Worm (Caenorhabditis elegans) whole organism, L1 larva: ENCODE data around the gene K10B3.5.

ENCODE experiments used
- C04F5.9 ChIP-seq: sonication (generic microtip); optimal IDR thresholded peaks from 2 replicates; lab custom pipeline; 2016; ENCODE audit warnings: missing genetic modification characterization, missing compliant biosample characterization
- C16A3.4 ChIP-seq: fragments of 150-350 bp; optimal IDR thresholded peaks from 2 replicates; lab custom pipeline; 2014; ENCODE audit warnings: missing biosample characterization, missing genetic modification characterization
- C34B4.2 ChIP-seq: sonication (generic microtip); optimal IDR thresholded peaks from 2 replicates; lab custom pipeline; 2017; ENCODE audit warnings: mild to moderate bottlenecking, missing genetic modification characterization, missing compliant biosample characterization
- F16B12.6 ChIP-seq: fragments of 150-350 bp; optimal IDR thresholded peaks from 2 replicates; lab custom pipeline; 2014; ENCODE audit warnings: missing biosample characterization, missing genetic modification characterization
- Y116A8C.19 ChIP-seq: sonication (generic microtip); optimal IDR thresholded peaks from 2 replicates; lab custom pipeline; 2016; ENCODE audit warnings: missing compliant biosample characterization, missing genetic modification characterization, borderline replicate concordance
- alr-1 ChIP-seq: fragments of 200-800 bp; sonication (Bioruptor generic); optimal IDR thresholded peaks from 2 replicates; lab custom pipeline; 2018; ENCODE audit warnings: borderline replicate concordance, mild to moderate bottlenecking, missing genetic modification characterization, missing compliant biosample characterization
- ama-1 ChIP-seq: fragments of 150-350 bp; optimal IDR thresholded peaks from 2 replicates; lab custom pipeline; 2014
- ceh-88 ChIP-seq: fragments of 200-800 bp; sonication (Bioruptor generic); IDR thresholded peaks from 2 replicates; pipeline ENCODE4 v1.3.6; 2022; ENCODE audit warnings: missing genetic modification characterization, missing compliant biosample characterization
- ceh-90 ChIP-seq: sonication (generic microtip); optimal IDR thresholded peaks from 2 replicates; lab custom pipeline; 2016; ENCODE audit warnings: missing genetic modification characterization, missing compliant biosample characterization
- ces-1 ChIP-seq: fragments of 150-350 bp; optimal IDR thresholded peaks from 2 replicates; lab custom pipeline; 2014; ENCODE audit warnings: missing biosample characterization, missing genetic modification reagents, missing genetic modification characterization
- efl-1 ChIP-seq, 4 experiments: fragments of 150-350 bp; optimal IDR thresholded peaks in 3 of 4; peaks in 1 of 4; 1 replicate in 1 of 4; 2 replicates in 3 of 4; lab custom pipeline; 2014; ENCODE audit warnings: missing biosample characterization in 2 of 4, missing genetic modification characterization in 2 of 4, missing genetic modification reagents in 2 of 4
- egl-13 ChIP-seq: sonication (generic microtip); optimal IDR thresholded peaks from 2 replicates; lab custom pipeline; 2016; ENCODE audit warnings: missing genotype, missing genetic modification reagents, missing genetic modification characterization, missing compliant biosample characterization
- egl-27 ChIP-seq, 2 experiments: fragments of 150-350 bp in 1 of 2; sonication (generic microtip); optimal IDR thresholded peaks; 3 replicates each; lab custom pipeline; 2017 to 2018; ENCODE audit warnings: missing biosample characterization in 2 of 2, missing genetic modification characterization in 2 of 2, missing genetic modification reagents in 2 of 2
- elt-3 ChIP-seq, 6 experiments: fragments of 150-350 bp in 1 of 6; sonication (generic microtip); optimal IDR thresholded peaks; 2 replicates each; lab custom pipeline; 2017 to 2018; ENCODE audit warnings: missing biosample characterization in 6 of 6, missing genetic modification characterization in 6 of 6, inconsistent platforms in 1 of 6
- ets-5 ChIP-seq: fragments of 200-800 bp; sonication (Bioruptor generic); IDR thresholded peaks from 2 replicates; pipeline ENCODE4 v1.3.6; 2022; ENCODE audit warnings: missing genetic modification characterization, missing compliant biosample characterization
- fkh-4 ChIP-seq: sonication (generic microtip); optimal IDR thresholded peaks from 2 replicates; lab custom pipeline; 2016; ENCODE audit warnings: missing compliant biosample characterization, missing genetic modification characterization, borderline replicate concordance
- fos-1 ChIP-seq: fragments of 150-350 bp; optimal IDR thresholded peaks from 2 replicates; lab custom pipeline; 2014; ENCODE audit warnings: missing biosample characterization, missing genetic modification characterization
- hlh-17 ChIP-seq: fragments of 200-800 bp; sonication (Bioruptor generic); optimal IDR thresholded peaks from 2 replicates; lab custom pipeline; 2018; ENCODE audit warnings: missing genetic modification characterization, mild to moderate bottlenecking, missing compliant biosample characterization, moderate library complexity, borderline replicate concordance
- hlh-4 ChIP-seq: sonication (generic microtip); optimal IDR thresholded peaks from 2 replicates; lab custom pipeline; 2016; ENCODE audit warnings: mild to moderate bottlenecking, missing genetic modification characterization, missing compliant biosample characterization
- hpl-2 ChIP-seq: fragments of 150-350 bp; optimal IDR thresholded peaks from 2 replicates; lab custom pipeline; 2014; ENCODE audit warnings: missing biosample characterization, missing genetic modification reagents, missing genetic modification characterization
- isw-1 ChIP-seq: fragments of 200-800 bp; sonication (Bioruptor generic); IDR thresholded peaks from 2 replicates; pipeline ENCODE4 v1.3.6; 2022; ENCODE audit warnings: missing genetic modification characterization, missing compliant biosample characterization
- jun-1 ChIP-seq: fragments of 150-350 bp; optimal IDR thresholded peaks from 2 replicates; lab custom pipeline; 2014; ENCODE audit warnings: missing biosample characterization, missing genetic modification reagents, missing genetic modification characterization
- lin-13 ChIP-seq: fragments of 150-350 bp; optimal IDR thresholded peaks from 2 replicates; lab custom pipeline; 2014; ENCODE audit warnings: missing biosample characterization, missing genetic modification reagents, missing genetic modification characterization
- lin-14 ChIP-seq: fragments of 200-800 bp; sonication (Bioruptor generic); optimal IDR thresholded peaks from 2 replicates; lab custom pipeline; 2018; ENCODE audit warnings: mild to moderate bottlenecking, missing genetic modification characterization, moderate library complexity, missing compliant biosample characterization
- lin-35 ChIP-seq, 2 experiments: fragments of 150-350 bp; optimal IDR thresholded peaks; 2 replicates each; lab custom pipeline; 2014; ENCODE audit warnings: missing biosample characterization in 2 of 2, missing genetic modification characterization in 2 of 2, missing genetic modification reagents in 2 of 2
- lin-39 ChIP-seq: fragments of 150-350 bp; optimal IDR thresholded peaks from 2 replicates; lab custom pipeline; 2014; ENCODE audit warnings: missing biosample characterization, missing genetic modification reagents, missing genetic modification characterization
- lsy-2 ChIP-seq, 2 experiments: fragments of 150-350 bp; optimal IDR thresholded peaks; 2 replicates each; lab custom pipeline; 2014; ENCODE audit warnings: missing biosample characterization in 2 of 2, missing genetic modification characterization in 2 of 2
- mab-9 ChIP-seq: fragments of 200-800 bp; sonication (Bioruptor generic); IDR thresholded peaks from 2 replicates; pipeline ENCODE4 v1.3.6; 2022; ENCODE audit warnings: missing genetic modification reagents, missing genetic modification characterization, missing compliant biosample characterization
- mef-2 ChIP-seq: fragments of 150-350 bp; optimal IDR thresholded peaks from 2 replicates; lab custom pipeline; 2014; ENCODE audit warnings: missing biosample characterization, missing genetic modification characterization
- mep-1 ChIP-seq: fragments of 150-350 bp; optimal IDR thresholded peaks from 2 replicates; lab custom pipeline; 2014; ENCODE audit warnings: missing biosample characterization, missing genetic modification characterization
- nhr-12 ChIP-seq: sonication (generic microtip); optimal IDR thresholded peaks from 2 replicates; lab custom pipeline; 2017; ENCODE audit warnings: missing biosample characterization, missing genetic modification characterization
- nhr-19 ChIP-seq: fragments of 200-800 bp; sonication (Bioruptor generic); conservative IDR thresholded peaks from 2 replicates; pipeline ENCODE4 v1.3.6; 2022; ENCODE audit warnings: missing genetic modification characterization, missing compliant biosample characterization
- nhr-20 ChIP-seq: sonication (generic microtip); optimal IDR thresholded peaks from 2 replicates; lab custom pipeline; 2016; ENCODE audit warnings: mild to moderate bottlenecking, missing genetic modification characterization, missing compliant biosample characterization
- nhr-28 ChIP-seq: fragments of 150-350 bp; optimal IDR thresholded peaks from 2 replicates; lab custom pipeline; 2014; ENCODE audit warnings: missing biosample characterization, missing genetic modification characterization
- nhr-47 ChIP-seq: sonication (generic microtip); optimal IDR thresholded peaks from 2 replicates; lab custom pipeline; 2016; ENCODE audit warnings: mild to moderate bottlenecking, missing genetic modification characterization, moderate library complexity, missing compliant biosample characterization
- nhr-77 ChIP-seq: fragments of 150-350 bp; optimal IDR thresholded peaks from 2 replicates; lab custom pipeline; 2014; ENCODE audit warnings: missing biosample characterization, missing genetic modification characterization
- pag-3 ChIP-seq: sonication (generic microtip); optimal IDR thresholded peaks from 2 replicates; lab custom pipeline; 2017; ENCODE audit warnings: missing genetic modification characterization, mild to moderate bottlenecking, missing compliant biosample characterization, antibody characterized with exemption, borderline replicate concordance; ENCODE audit not compliant: insufficient read depth
- pax-3 ChIP-seq: fragments of 200-800 bp; sonication (Bioruptor generic); optimal IDR thresholded peaks from 2 replicates; lab custom pipeline; 2018; ENCODE audit warnings: mild to moderate bottlenecking, missing genetic modification characterization, moderate library complexity, missing compliant biosample characterization
- pqm-1 ChIP-seq: sonication (generic microtip); optimal IDR thresholded peaks from 3 replicates; lab custom pipeline; 2017; ENCODE audit warnings: missing biosample characterization, missing genetic modification characterization
- rnt-1 ChIP-seq: sonication (generic microtip); optimal IDR thresholded peaks from 2 replicates; lab custom pipeline; 2016; ENCODE audit warnings: mild to moderate bottlenecking, missing genetic modification characterization, moderate library complexity, missing compliant biosample characterization
- skn-1 ChIP-seq: fragments of 150-350 bp; optimal IDR thresholded peaks from 2 replicates; lab custom pipeline; 2014; ENCODE audit warnings: missing biosample characterization, missing genetic modification characterization
- snpc-4 ChIP-seq: fragments of 150-350 bp; optimal IDR thresholded peaks from 2 replicates; lab custom pipeline; 2014; ENCODE audit warnings: missing biosample characterization, missing genetic modification characterization
- sox-4 ChIP-seq: sonication (generic microtip); optimal IDR thresholded peaks from 2 replicates; lab custom pipeline; 2016; ENCODE audit warnings: missing genetic modification characterization, missing compliant biosample characterization
- sptf-1 ChIP-seq: fragments of 150-350 bp; optimal IDR thresholded peaks from 2 replicates; lab custom pipeline; 2014; ENCODE audit warnings: missing biosample characterization, missing genetic modification characterization
- sup-37 ChIP-seq: fragments of 200-800 bp; sonication (Bioruptor generic); optimal IDR thresholded peaks from 2 replicates; lab custom pipeline; 2018; ENCODE audit warnings: mild to moderate bottlenecking, missing genetic modification characterization, missing compliant biosample characterization
- tlp-1 ChIP-seq: fragments of 150-350 bp; optimal IDR thresholded peaks from 2 replicates; lab custom pipeline; 2014; ENCODE audit warnings: missing biosample characterization, missing genetic modification characterization
- unc-130 ChIP-seq: fragments of 150-350 bp; optimal IDR thresholded peaks from 2 replicates; lab custom pipeline; 2017; ENCODE audit warnings: missing biosample characterization, missing genetic modification characterization, inconsistent platforms
- unc-62 ChIP-seq: fragments of 150-350 bp; optimal IDR thresholded peaks from 2 replicates; lab custom pipeline; 2014; ENCODE audit warnings: missing biosample characterization, missing genetic modification reagents, missing genetic modification characterization
- unc-86 ChIP-seq: sonication (generic microtip); optimal IDR thresholded peaks from 2 replicates; lab custom pipeline; 2016; ENCODE audit warnings: missing genetic modification characterization, missing compliant biosample characterization
- vab-15 ChIP-seq: sonication (generic microtip); optimal IDR thresholded peaks from 2 replicates; lab custom pipeline; 2017; ENCODE audit warnings: missing genotype, mild to moderate bottlenecking, missing genetic modification characterization, missing compliant biosample characterization
- zag-1 ChIP-seq: fragments of 150-350 bp; optimal IDR thresholded peaks from 2 replicates; lab custom pipeline; 2014; ENCODE audit warnings: missing biosample characterization, missing genetic modification characterization
- zip-4 ChIP-seq: fragments of 200-800 bp; sonication (Bioruptor generic); optimal IDR thresholded peaks from 2 replicates; lab custom pipeline; 2018; ENCODE audit warnings: mild to moderate bottlenecking, missing genetic modification characterization, moderate library complexity, missing compliant biosample characterization

K10B3.5 gene

DNA sequence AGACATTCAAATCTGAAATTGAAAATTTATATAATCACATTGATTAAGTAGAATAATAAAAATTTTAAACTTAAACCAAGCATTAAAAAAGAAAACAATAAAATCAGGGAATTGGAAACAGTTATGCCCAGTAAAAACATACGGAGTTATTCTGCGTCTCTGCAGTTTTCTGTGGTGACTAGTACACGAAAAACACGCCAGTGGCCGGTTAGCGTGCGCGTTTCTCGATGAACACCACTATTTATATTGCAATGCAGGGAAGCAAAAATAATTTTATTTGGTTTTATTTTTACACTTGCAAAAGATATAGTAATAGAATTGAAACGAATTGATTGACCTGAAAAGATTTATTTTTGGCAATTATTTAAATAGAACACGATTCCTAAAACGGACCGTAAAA lies 6.4 kb downstream of the K10B3.5 start, which contains the start of gene sec-3 (continued):
- no peak for TF ChIP-seq pqm-1 (tag; lab: Kevin White, UChicago)
- peak; percentile 86 for TF ChIP-seq unc-130 (tag; lab: Kevin White, UChicago)
- peak; percentile 27 for TF ChIP-seq sup-37 (GFP tag; lab: Kevin White, UChicago)
- peak; percentile 54; the same call in 1 of the 2 replicates for TF ChIP-seq mab-9 (GFP tag; lab: Robert Waterston, UW)
- TF ChIP-seq fos-1 (tag; lab: Kevin White, UChicago) = peak; percentile 79
- TF ChIP-seq C04F5.9 = peak; percentile 49
- TF ChIP-seq nhr-12 (tag; lab: Kevin White, UChicago) = no peak
- TF ChIP-seq lin-13 = peak; percentile 80
- peak; percentile 29 for TF ChIP-seq ama-1 (lab: Kevin White, UChicago)
- TF ChIP-seq jun-1 (tag; lab: Kevin White, UChicago) = peak; percentile 41
- peak; percentile 48 for TF ChIP-seq hpl-2 (GFP tag; lab: Kevin White, UChicago)
- peak; percentile 62 for TF ChIP-seq pax-3 (tag; lab: Kevin White, UChicago)
- TF ChIP-seq mef-2 (tag; lab: Kevin White, UChicago) = no peak
- peak; percentile 37 for TF ChIP-seq fkh-4 (tag; lab: Kevin White, UChicago)
- no peak for TF ChIP-seq hlh-4 (tag; lab: Kevin White, UChicago)
- TF ChIP-seq alr-1 = no peak
- peak; percentile 48; the same call in 1 of the 2 replicates for TF ChIP-seq ceh-88
- TF ChIP-seq unc-62 (GFP tag; lab: Kevin White, UChicago) = no peak
- peak; percentile 85 to 89 for TF ChIP-seq lsy-2 (tag; optimal IDR thresholded peaks at IDR 0.05; lab: Kevin White, UChicago)
- no peak for TF ChIP-seq tlp-1
- TF ChIP-seq isw-1 (GFP tag; lab: Robert Waterston, UW) = peak; percentile 72
- TF ChIP-seq lin-14 (GFP tag; lab: Kevin White, UChicago) = peak; percentile 96
- TF ChIP-seq pag-3 (tag; lab: Kevin White, UChicago) = no peak
- TF ChIP-seq nhr-47 (tag; lab: Kevin White, UChicago) = peak; percentile 92
- peak; percentile 15 for TF ChIP-seq sox-4
- peak; percentile 90 for TF ChIP-seq lin-39 (tag; lab: Kevin White, UChicago)
- peak in 3 of 6 experiments; percentile 27 to 91 (median 45) for TF ChIP-seq elt-3 (tag; optimal IDR thresholded peaks at IDR 0.05; lab: Kevin White, UChicago)
- TF ChIP-seq ceh-90 (tag; lab: Kevin White, UChicago) = no peak
- no peak for TF ChIP-seq ets-5 (GFP tag; lab: Robert Waterston, UW)
- peak; percentile 81 for TF ChIP-seq unc-86 (tag; lab: Kevin White, UChicago)
- TF ChIP-seq mep-1 (tag; lab: Kevin White, UChicago) = peak; percentile 96
- TF ChIP-seq nhr-28 = no peak
- no peak for TF ChIP-seq C34B4.2
- peak; percentile 81 for TF ChIP-seq nhr-77 (tag; lab: Kevin White, UChicago)
- TF ChIP-seq zip-4 = peak; percentile 62
- TF ChIP-seq rnt-1 (tag; lab: Kevin White, UChicago) = peak; percentile 94
- no peak for TF ChIP-seq egl-27 (tag; optimal IDR thresholded peaks at IDR 0.05; lab: Kevin White, UChicago)
- peak; percentile 83 for TF ChIP-seq snpc-4 (tag; lab: Kevin White, UChicago)
- TF ChIP-seq Y116A8C.19 (tag; lab: Kevin White, UChicago) = no peak
- peak; percentile 64 for TF ChIP-seq skn-1
- peak; percentile 91 for TF ChIP-seq C16A3.4 (tag; lab: Kevin White, UChicago)
- TF ChIP-seq hlh-17 (GFP tag; lab: Kevin White, UChicago) = no peak
- TF ChIP-seq F16B12.6 (tag; lab: Kevin White, UChicago) = peak; percentile 60
- no peak for TF ChIP-seq vab-15 (tag; lab: Kevin White, UChicago)
- TF ChIP-seq lin-35 (GFP tag; optimal IDR thresholded peaks at IDR 0.05; lab: Kevin White, UChicago) = peak; percentile 74 to 89
- peak; percentile 91 for TF ChIP-seq nhr-20 (tag; lab: Kevin White, UChicago)
- no peak for TF ChIP-seq ces-1
- peak; percentile 75 to 79 for TF ChIP-seq efl-1 (optimal IDR thresholded peaks at IDR 0.05; lab: Kevin White, UChicago)
- TF ChIP-seq efl-1 (GFP tag; optimal IDR thresholded peaks at IDR 0.05 in 1 of 2; lab: Kevin White, UChicago) = peak; percentile 64 to 96
- TF ChIP-seq egl-13 = peak; percentile 74
- peak; percentile 86 for TF ChIP-seq nhr-19 (GFP tag; lab: Robert Waterston, UW)
- TF ChIP-seq zag-1 (tag; lab: Kevin White, UChicago) = no peak
- TF ChIP-seq sptf-1 (tag; lab: Kevin White, UChicago) = no peak
